Worm (Caenorhabditis elegans) whole organism, L4 larva: ENCODE results near the gene mlc-5.

Experiments
- ceh-44 ChIP-seq: fragments of 200-800 bp; sonication (Bioruptor generic); IDR thresholded peaks from 2 replicates; pipeline ENCODE4 v1.3.6; 2022; ENCODE audit warnings: missing genetic modification reagents, missing genetic modification characterization, missing compliant biosample characterization
- nhr-41 ChIP-seq: fragments of 200-800 bp; sonication (Bioruptor generic); IDR thresholded peaks from 2 replicates; pipeline ENCODE4 v1.3.6; 2022; ENCODE audit warnings: missing genetic modification reagents, missing genetic modification characterization, missing compliant biosample characterization

Gene mlc-5

DNA sequence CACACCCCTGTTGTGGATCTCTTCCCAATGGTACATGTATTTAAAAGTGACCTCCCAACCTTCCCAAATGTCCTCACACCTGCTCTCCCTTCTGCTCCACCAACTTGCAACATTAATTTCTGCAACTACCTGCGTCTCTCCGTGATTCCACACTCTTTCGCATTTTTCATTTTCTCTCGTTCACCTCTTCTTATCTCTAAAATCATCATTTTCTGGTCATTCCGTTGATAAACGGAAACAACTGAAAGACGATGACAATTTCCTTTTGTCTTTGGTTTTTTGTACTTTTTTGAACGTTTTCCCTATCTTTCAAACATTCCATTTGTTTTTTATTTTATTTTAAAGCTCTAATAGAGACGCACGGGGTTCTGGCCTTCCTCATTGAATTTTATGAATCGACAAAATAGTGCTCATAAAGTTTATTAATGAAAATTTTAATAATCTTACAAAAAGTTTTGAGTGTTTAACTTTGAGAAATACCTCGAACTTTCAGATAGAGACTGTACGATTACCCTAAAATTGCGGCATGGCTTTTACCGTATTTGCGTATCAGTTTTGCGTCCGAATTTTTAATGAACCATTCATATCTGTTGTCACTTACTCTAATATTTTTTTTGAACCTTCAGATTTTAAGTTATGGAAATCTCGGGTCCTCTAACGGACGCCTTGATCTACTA, 49.7 kb downstream of the mlc-5 start, which contains the start of gene aqp-11 (continued):
- TF ChIP-seq ceh-44 (GFP tag; lab: Robert Waterston, UW) (no peak), nhr-41 (GFP tag; lab: Robert Waterston, UW) (no peak)
- TF ChIP-seq, all 104 proteins: peak for 8
